Worm (Caenorhabditis elegans) whole organism, L1 larva: ENCODE data around the gene fkh-7.

Source experiments
- C04F5.9 ChIP-seq: sonication (generic microtip); optimal IDR thresholded peaks from 2 replicates; lab custom pipeline; 2016; ENCODE audit warnings: missing genetic modification characterization, missing compliant biosample characterization
- C16A3.4 ChIP-seq: fragments of 150-350 bp; optimal IDR thresholded peaks from 2 replicates; lab custom pipeline; 2014; ENCODE audit warnings: missing biosample characterization, missing genetic modification characterization
- C34B4.2 ChIP-seq: sonication (generic microtip); optimal IDR thresholded peaks from 2 replicates; lab custom pipeline; 2017; ENCODE audit warnings: mild to moderate bottlenecking, missing genetic modification characterization, missing compliant biosample characterization
- aha-1 ChIP-seq: fragments of 150-350 bp; optimal IDR thresholded peaks from 2 replicates; lab custom pipeline; 2014; ENCODE audit warnings: missing biosample characterization, missing genetic modification characterization
- alr-1 ChIP-seq: fragments of 200-800 bp; sonication (Bioruptor generic); optimal IDR thresholded peaks from 2 replicates; lab custom pipeline; 2018; ENCODE audit warnings: borderline replicate concordance, mild to moderate bottlenecking, missing genetic modification characterization, missing compliant biosample characterization
- aly-2 ChIP-seq: fragments of 150-350 bp; optimal IDR thresholded peaks from 2 replicates; lab custom pipeline; 2014; ENCODE audit warnings: missing biosample characterization, missing genetic modification characterization
- ama-1 ChIP-seq: fragments of 150-350 bp; optimal IDR thresholded peaks from 2 replicates; lab custom pipeline; 2014
- blmp-1 ChIP-seq: fragments of 150-350 bp; optimal IDR thresholded peaks from 2 replicates; lab custom pipeline; 2014; ENCODE audit warnings: missing biosample characterization, missing genetic modification characterization
- ceh-8 ChIP-seq: fragments of 200-800 bp; sonication (Bioruptor generic); optimal IDR thresholded peaks from 2 replicates; lab custom pipeline; 2018; ENCODE audit warnings: mild to moderate bottlenecking, missing genetic modification characterization, moderate library complexity, missing compliant biosample characterization
- ces-1 ChIP-seq: fragments of 150-350 bp; optimal IDR thresholded peaks from 2 replicates; lab custom pipeline; 2014; ENCODE audit warnings: missing biosample characterization, missing genetic modification reagents, missing genetic modification characterization
- dpl-1 ChIP-seq, 3 experiments: fragments of 150-350 bp in 2 of 3; sonication (generic microtip) in 1 of 3; optimal IDR thresholded peaks; 2 replicates each; lab custom pipeline; 2014 to 2017; ENCODE audit warnings: missing biosample characterization in 3 of 3, missing genetic modification characterization in 3 of 3, missing genetic modification reagents in 3 of 3
- dsc-1 ChIP-seq: sonication (generic microtip); optimal IDR thresholded peaks from 2 replicates; lab custom pipeline; 2016; ENCODE audit warnings: mild to moderate bottlenecking, missing genetic modification characterization, missing compliant biosample characterization
- efl-1 ChIP-seq, 4 experiments: fragments of 150-350 bp; optimal IDR thresholded peaks in 3 of 4; peaks in 1 of 4; 1 replicate in 1 of 4; 2 replicates in 3 of 4; lab custom pipeline; 2014; ENCODE audit warnings: missing biosample characterization in 2 of 4, missing genetic modification characterization in 2 of 4, missing genetic modification reagents in 2 of 4
- egl-13 ChIP-seq: sonication (generic microtip); optimal IDR thresholded peaks from 2 replicates; lab custom pipeline; 2016; ENCODE audit warnings: missing genotype, missing genetic modification reagents, missing genetic modification characterization, missing compliant biosample characterization
- egl-27 ChIP-seq, 2 experiments: fragments of 150-350 bp in 1 of 2; sonication (generic microtip); optimal IDR thresholded peaks; 3 replicates each; lab custom pipeline; 2017 to 2018; ENCODE audit warnings: missing biosample characterization in 2 of 2, missing genetic modification characterization in 2 of 2, missing genetic modification reagents in 2 of 2
- elt-2 ChIP-seq: sonication (generic microtip); optimal IDR thresholded peaks from 2 replicates; lab custom pipeline; 2016; ENCODE audit warnings: missing genetic modification characterization, mild to moderate bottlenecking, inconsistent platforms, missing compliant biosample characterization, missing genetic modification reagents
- elt-3 ChIP-seq, 6 experiments: fragments of 150-350 bp in 1 of 6; sonication (generic microtip); optimal IDR thresholded peaks; 2 replicates each; lab custom pipeline; 2017 to 2018; ENCODE audit warnings: missing biosample characterization in 6 of 6, missing genetic modification characterization in 6 of 6, inconsistent platforms in 1 of 6
- ets-5 ChIP-seq: fragments of 200-800 bp; sonication (Bioruptor generic); IDR thresholded peaks from 2 replicates; pipeline ENCODE4 v1.3.6; 2022; ENCODE audit warnings: missing genetic modification characterization, missing compliant biosample characterization
- fkh-10 ChIP-seq: sonication (generic microtip); optimal IDR thresholded peaks from 2 replicates; lab custom pipeline; 2017; ENCODE audit warnings: missing biosample characterization, missing genetic modification reagents, missing genetic modification characterization
- fkh-4 ChIP-seq: sonication (generic microtip); optimal IDR thresholded peaks from 2 replicates; lab custom pipeline; 2016; ENCODE audit warnings: missing compliant biosample characterization, missing genetic modification characterization, borderline replicate concordance
- hpl-2 ChIP-seq: fragments of 150-350 bp; optimal IDR thresholded peaks from 2 replicates; lab custom pipeline; 2014; ENCODE audit warnings: missing biosample characterization, missing genetic modification reagents, missing genetic modification characterization
- irx-1 ChIP-seq: sonication (generic microtip); optimal IDR thresholded peaks from 2 replicates; lab custom pipeline; 2016; ENCODE audit warnings: missing genetic modification characterization, missing compliant biosample characterization
- isw-1 ChIP-seq: fragments of 200-800 bp; sonication (Bioruptor generic); IDR thresholded peaks from 2 replicates; pipeline ENCODE4 v1.3.6; 2022; ENCODE audit warnings: missing genetic modification characterization, missing compliant biosample characterization
- lsy-2 ChIP-seq, 2 experiments: fragments of 150-350 bp; optimal IDR thresholded peaks; 2 replicates each; lab custom pipeline; 2014; ENCODE audit warnings: missing biosample characterization in 2 of 2, missing genetic modification characterization in 2 of 2
- mab-9 ChIP-seq: fragments of 200-800 bp; sonication (Bioruptor generic); IDR thresholded peaks from 2 replicates; pipeline ENCODE4 v1.3.6; 2022; ENCODE audit warnings: missing genetic modification reagents, missing genetic modification characterization, missing compliant biosample characterization
- mdl-1 ChIP-seq, 2 experiments: fragments of 150-350 bp; optimal IDR thresholded peaks; 2 replicates each; lab custom pipeline; 2014 to 2017; ENCODE audit warnings: missing biosample characterization in 2 of 2, missing genetic modification characterization in 2 of 2, inconsistent platforms in 1 of 2
- mef-2 ChIP-seq: fragments of 150-350 bp; optimal IDR thresholded peaks from 2 replicates; lab custom pipeline; 2014; ENCODE audit warnings: missing biosample characterization, missing genetic modification characterization
- mep-1 ChIP-seq: fragments of 150-350 bp; optimal IDR thresholded peaks from 2 replicates; lab custom pipeline; 2014; ENCODE audit warnings: missing biosample characterization, missing genetic modification characterization
- nhr-12 ChIP-seq: sonication (generic microtip); optimal IDR thresholded peaks from 2 replicates; lab custom pipeline; 2017; ENCODE audit warnings: missing biosample characterization, missing genetic modification characterization
- nhr-19 ChIP-seq: fragments of 200-800 bp; sonication (Bioruptor generic); conservative IDR thresholded peaks from 2 replicates; pipeline ENCODE4 v1.3.6; 2022; ENCODE audit warnings: missing genetic modification characterization, missing compliant biosample characterization
- nhr-20 ChIP-seq: sonication (generic microtip); optimal IDR thresholded peaks from 2 replicates; lab custom pipeline; 2016; ENCODE audit warnings: mild to moderate bottlenecking, missing genetic modification characterization, missing compliant biosample characterization
- nhr-28 ChIP-seq: fragments of 150-350 bp; optimal IDR thresholded peaks from 2 replicates; lab custom pipeline; 2014; ENCODE audit warnings: missing biosample characterization, missing genetic modification characterization
- nhr-47 ChIP-seq: sonication (generic microtip); optimal IDR thresholded peaks from 2 replicates; lab custom pipeline; 2016; ENCODE audit warnings: mild to moderate bottlenecking, missing genetic modification characterization, moderate library complexity, missing compliant biosample characterization
- nhr-71 ChIP-seq: sonication (generic microtip); optimal IDR thresholded peaks from 2 replicates; lab custom pipeline; 2016; ENCODE audit warnings: mild to moderate bottlenecking, missing genetic modification characterization, moderate library complexity, missing compliant biosample characterization
- nhr-77 ChIP-seq: fragments of 150-350 bp; optimal IDR thresholded peaks from 2 replicates; lab custom pipeline; 2014; ENCODE audit warnings: missing biosample characterization, missing genetic modification characterization
- nhr-85 ChIP-seq: sonication (generic microtip); peaks from one replicate; lab custom pipeline; 2016; ENCODE audit warnings: missing genetic modification characterization, inconsistent platforms, missing compliant biosample characterization
- nhr-90 ChIP-seq: sonication (generic microtip); optimal IDR thresholded peaks from 2 replicates; lab custom pipeline; 2016; ENCODE audit warnings: mild to moderate bottlenecking, missing genetic modification characterization, missing compliant biosample characterization; ENCODE audit not compliant: poor library complexity
- pag-3 ChIP-seq: sonication (generic microtip); optimal IDR thresholded peaks from 2 replicates; lab custom pipeline; 2017; ENCODE audit warnings: missing genetic modification characterization, mild to moderate bottlenecking, missing compliant biosample characterization, antibody characterized with exemption, borderline replicate concordance; ENCODE audit not compliant: insufficient read depth
- rnt-1 ChIP-seq: sonication (generic microtip); optimal IDR thresholded peaks from 2 replicates; lab custom pipeline; 2016; ENCODE audit warnings: mild to moderate bottlenecking, missing genetic modification characterization, moderate library complexity, missing compliant biosample characterization
- skn-1 ChIP-seq: fragments of 150-350 bp; optimal IDR thresholded peaks from 2 replicates; lab custom pipeline; 2014; ENCODE audit warnings: missing biosample characterization, missing genetic modification characterization
- snpc-4 ChIP-seq: fragments of 150-350 bp; optimal IDR thresholded peaks from 2 replicates; lab custom pipeline; 2014; ENCODE audit warnings: missing biosample characterization, missing genetic modification characterization
- snu-23 ChIP-seq: sonication (generic microtip); optimal IDR thresholded peaks from 2 replicates; lab custom pipeline; 2016; ENCODE audit warnings: missing genetic modification characterization, missing compliant biosample characterization
- sup-37 ChIP-seq: fragments of 200-800 bp; sonication (Bioruptor generic); optimal IDR thresholded peaks from 2 replicates; lab custom pipeline; 2018; ENCODE audit warnings: mild to moderate bottlenecking, missing genetic modification characterization, missing compliant biosample characterization
- swsn-7 ChIP-seq: sonication (generic microtip); optimal IDR thresholded peaks from 2 replicates; lab custom pipeline; 2016; ENCODE audit warnings: missing genetic modification characterization, missing compliant biosample characterization
- tbx-2 ChIP-seq: sonication (generic microtip); optimal IDR thresholded peaks from 2 replicates; lab custom pipeline; 2016; ENCODE audit warnings: missing genetic modification characterization, missing compliant biosample characterization
- tlp-1 ChIP-seq: fragments of 150-350 bp; optimal IDR thresholded peaks from 2 replicates; lab custom pipeline; 2014; ENCODE audit warnings: missing biosample characterization, missing genetic modification characterization
- unc-62 ChIP-seq: fragments of 150-350 bp; optimal IDR thresholded peaks from 2 replicates; lab custom pipeline; 2014; ENCODE audit warnings: missing biosample characterization, missing genetic modification reagents, missing genetic modification characterization
- unc-86 ChIP-seq: sonication (generic microtip); optimal IDR thresholded peaks from 2 replicates; lab custom pipeline; 2016; ENCODE audit warnings: missing genetic modification characterization, missing compliant biosample characterization
- vab-15 ChIP-seq: sonication (generic microtip); optimal IDR thresholded peaks from 2 replicates; lab custom pipeline; 2017; ENCODE audit warnings: missing genotype, mild to moderate bottlenecking, missing genetic modification characterization, missing compliant biosample characterization
- xbp-1 ChIP-seq: sonication (generic microtip); optimal IDR thresholded peaks from 2 replicates; lab custom pipeline; 2016; ENCODE audit warnings: missing genetic modification characterization, missing compliant biosample characterization
- zag-1 ChIP-seq: fragments of 150-350 bp; optimal IDR thresholded peaks from 2 replicates; lab custom pipeline; 2014; ENCODE audit warnings: missing biosample characterization, missing genetic modification characterization
- ztf-11 ChIP-seq, 2 experiments: sonication (generic microtip); optimal IDR thresholded peaks; 2 replicates each; lab custom pipeline; 2016 to 2017; ENCODE audit warnings: missing genetic modification characterization in 2 of 2, missing biosample characterization in 1 of 2, missing compliant biosample characterization in 1 of 2
- ztf-4 ChIP-seq: fragments of 150-350 bp; optimal IDR thresholded peaks from 2 replicates; lab custom pipeline; 2014; ENCODE audit warnings: missing biosample characterization, missing genetic modification characterization

fkh-7 gene

DNA sequence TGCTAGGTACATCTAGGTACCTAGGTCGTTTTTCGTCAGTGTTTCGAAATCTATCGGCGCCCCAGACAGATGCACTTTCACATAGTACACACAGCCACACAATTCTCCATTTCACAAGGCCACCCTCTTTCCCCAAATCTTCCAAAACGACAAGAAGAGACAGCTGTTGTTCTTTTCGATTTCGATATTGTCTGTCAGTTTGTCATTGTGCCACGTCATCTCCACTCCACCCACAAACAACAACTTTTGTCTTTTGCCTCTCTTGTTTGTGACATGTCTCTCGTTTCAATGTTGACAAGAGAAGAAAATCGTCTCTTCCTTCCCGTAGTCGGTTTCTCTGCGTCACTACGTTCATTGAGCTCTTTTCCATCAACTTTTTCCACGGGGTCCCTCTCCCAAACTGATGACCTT, 9.3 kb downstream of the fkh-7 start:
- peak; percentile 69 for TF ChIP-seq nhr-90 (tag; lab: Kevin White, UChicago)
- peak; percentile 83 for TF ChIP-seq nhr-77 (tag; lab: Kevin White, UChicago)
- TF ChIP-seq unc-62 (GFP tag; lab: Kevin White, UChicago), result peak; percentile 12
- TF ChIP-seq nhr-47, result peak; percentile 68
- no peak for TF ChIP-seq vab-15 (tag; lab: Kevin White, UChicago)
- peak; percentile 91 for TF ChIP-seq nhr-71 (tag; lab: Kevin White, UChicago)
- no peak for TF ChIP-seq hpl-2
- peak; percentile 84 for TF ChIP-seq blmp-1 (tag; lab: Kevin White, UChicago)
- TF ChIP-seq C16A3.4, result peak; percentile 71
- no peak for TF ChIP-seq ces-1 (GFP tag; lab: Kevin White, UChicago)
- no peak for TF ChIP-seq ama-1 (lab: Kevin White, UChicago)
- TF ChIP-seq rnt-1 (tag; lab: Kevin White, UChicago), result peak; percentile 69
- TF ChIP-seq aha-1, result no peak
- no peak for TF ChIP-seq elt-2 (tag; lab: Kevin White, UChicago)
- peak; percentile 95 for TF ChIP-seq nhr-85
- peak in 2 of 6 experiments; percentile 16 to 38 for TF ChIP-seq elt-3 (tag; optimal IDR thresholded peaks at IDR 0.05; lab: Kevin White, UChicago)
- no peak for TF ChIP-seq mab-9
- TF ChIP-seq isw-1 (GFP tag; lab: Robert Waterston, UW), result no peak
- peak; percentile 70 for TF ChIP-seq nhr-19 (GFP tag; lab: Robert Waterston, UW)
- TF ChIP-seq mdl-1 (tag; optimal IDR thresholded peaks at IDR 0.05; lab: Kevin White, UChicago), result peak in 1 of 2 experiments; percentile 71
- TF ChIP-seq lsy-2 (tag; optimal IDR thresholded peaks at IDR 0.05; lab: Kevin White, UChicago), result peak; percentile 60 to 80
- peak; percentile 3 to 36 (median 11) for TF ChIP-seq dpl-1 (GFP tag; optimal IDR thresholded peaks at IDR 0.05; lab: Kevin White, UChicago)
- no peak for TF ChIP-seq aly-2 (tag; lab: Kevin White, UChicago)
- TF ChIP-seq nhr-28, result no peak
- no peak for TF ChIP-seq fkh-10 (GFP tag; lab: Kevin White, UChicago)
- TF ChIP-seq unc-86 (tag; lab: Kevin White, UChicago), result no peak
- no peak for TF ChIP-seq ceh-8
- peak; percentile 70 for TF ChIP-seq snu-23 (GFP tag; lab: Kevin White, UChicago)
- TF ChIP-seq tbx-2 (tag; lab: Kevin White, UChicago), result peak; percentile 71
- no peak for TF ChIP-seq C34B4.2 (tag; lab: Kevin White, UChicago)
- TF ChIP-seq mep-1 (tag; lab: Kevin White, UChicago), result peak; percentile 83
- peak; percentile 53 for TF ChIP-seq irx-1 (tag; lab: Kevin White, UChicago)
- TF ChIP-seq ets-5 (GFP tag; lab: Robert Waterston, UW), result no peak
- TF ChIP-seq sup-37 (GFP tag; lab: Kevin White, UChicago), result no peak
- TF ChIP-seq xbp-1 (tag; lab: Kevin White, UChicago), result peak; percentile 77
- TF ChIP-seq alr-1 (tag; lab: Kevin White, UChicago), result no peak
- TF ChIP-seq zag-1 (tag; lab: Kevin White, UChicago), result no peak
- TF ChIP-seq C04F5.9 (tag; lab: Kevin White, UChicago), result no peak
- peak in 1 of 2 experiments; percentile 2 for TF ChIP-seq egl-27 (tag; optimal IDR thresholded peaks at IDR 0.05; lab: Kevin White, UChicago)
- peak; percentile 48 for TF ChIP-seq swsn-7
- peak; percentile 39 to 53 for TF ChIP-seq efl-1 (optimal IDR thresholded peaks at IDR 0.05; lab: Kevin White, UChicago)
- peak in 1 of 2 experiments; percentile 90 for TF ChIP-seq efl-1 (GFP tag; optimal IDR thresholded peaks at IDR 0.05 in 1 of 2; lab: Kevin White, UChicago)
- no peak for TF ChIP-seq tlp-1 (tag; lab: Kevin White, UChicago)
- no peak for TF ChIP-seq egl-13 (tag; lab: Kevin White, UChicago)
- TF ChIP-seq snpc-4, result no peak
- no peak for TF ChIP-seq fkh-4 (tag; lab: Kevin White, UChicago)
- TF ChIP-seq skn-1 (tag; lab: Kevin White, UChicago), result peak; percentile 50
- TF ChIP-seq nhr-12 (tag; lab: Kevin White, UChicago), result no peak
- peak; percentile 3 for TF ChIP-seq mef-2
- no peak for TF ChIP-seq pag-3 (tag; lab: Kevin White, UChicago)
- no peak for TF ChIP-seq dsc-1
- TF ChIP-seq nhr-20 (tag; lab: Kevin White, UChicago), result peak; percentile 74
- no peak for TF ChIP-seq ztf-11 (tag; optimal IDR thresholded peaks at IDR 0.05; lab: Kevin White, UChicago)
- TF ChIP-seq ztf-4 (tag; lab: Kevin White, UChicago), result peak; percentile 45
